Fruit fly (Drosophila melanogaster): ENCODE measurements around the gene Mkp.

The Mkp gene

dm6 chr3L:160446-161094 is 23.8 kb downstream of the Mkp start:
- TF ChIP-seq CG8478 (optimal IDR thresholded peaks at IDR 0.05): no peak

dm6 chr3L:159406-160084 is 24.8 kb downstream of the Mkp start:
- TF ChIP-seq CTCF (optimal IDR thresholded peaks at IDR 0.05) (peak in 1 of 2 experiments; percentile 12), CG8478 (optimal IDR thresholded peaks at IDR 0.05) (no peak)

dm6 chr3L:157674-158179 is 26.6 kb downstream of the Mkp start:
- TF ChIP-seq CG8478 (optimal IDR thresholded peaks at IDR 0.05) (no peak), CTCF (optimal IDR thresholded peaks at IDR 0.05) (no peak)

dm6 chr3L:156591-157303 is 27.6 kb downstream of the Mkp start:
- TF ChIP-seq CTCF (optimal IDR thresholded peaks at IDR 0.05): no peak
- no peak for TF ChIP-seq CG8478 (optimal IDR thresholded peaks at IDR 0.05)

dm6 chr3L:153670-154069 is 30.7 kb downstream of the Mkp start:
- TF ChIP-seq CG8478 (optimal IDR thresholded peaks at IDR 0.05) (no peak), CTCF (optimal IDR thresholded peaks at IDR 0.05) (no peak)

dm6 chr3L:152489-152888 is 31.9 kb downstream of the Mkp start, which contains the start of the genes Dic61B and p130CAS:
Gene Dic61B (minus strand): TSS chr3L:152589.
Gene p130CAS (plus strand): TSS chr3L:152884.
- TF ChIP-seq CTCF (optimal IDR thresholded peaks at IDR 0.05): no peak
- no peak for TF ChIP-seq CG8478 (optimal IDR thresholded peaks at IDR 0.05)

- TF ChIP-seq CG8478 (optimal IDR thresholded peaks at IDR 0.05) (no peak), CTCF (optimal IDR thresholded peaks at IDR 0.05) (peak in 1 of 2 experiments; percentile 17)
Observed at dm6 chr3L:145998-146576, 38.3 kb downstream of the Mkp start, which contains the start of gene CG6845. Gene CG6845 (plus strand): TSS chr3L:146433.

- TF ChIP-seq CG8478 (optimal IDR thresholded peaks at IDR 0.05) (no peak), CTCF (optimal IDR thresholded peaks at IDR 0.05) (no peak)
Observed at dm6 chr3L:140838-141559, 43.3 kb downstream of the Mkp start.

- no peak for TF ChIP-seq CG8478 (optimal IDR thresholded peaks at IDR 0.05)
- no peak for TF ChIP-seq CTCF (optimal IDR thresholded peaks at IDR 0.05)
Observed at dm6 chr3L:139574-140567, 44.5 kb downstream of the Mkp start.

- TF ChIP-seq CTCF (optimal IDR thresholded peaks at IDR 0.05) (no peak), CG8478 (optimal IDR thresholded peaks at IDR 0.05) (no peak)
Observed at dm6 chr3L:137596-138169, 46.7 kb downstream of the Mkp start.

- TF ChIP-seq CG8478 (optimal IDR thresholded peaks at IDR 0.05) (no peak), CTCF (optimal IDR thresholded peaks at IDR 0.05) (no peak)
Observed at dm6 chr3L:136591-137280, 47.6 kb downstream of the Mkp start.

dm6 chr3L:134868-135267 is 49.5 kb downstream of the Mkp start:
- TF ChIP-seq CG8478 (optimal IDR thresholded peaks at IDR 0.05) (no peak), CTCF (optimal IDR thresholded peaks at IDR 0.05) (no peak)

Data from S2 (cell line).